Worm (Caenorhabditis elegans): ENCODE measurements around the gene M01F1.4.

DNA sequence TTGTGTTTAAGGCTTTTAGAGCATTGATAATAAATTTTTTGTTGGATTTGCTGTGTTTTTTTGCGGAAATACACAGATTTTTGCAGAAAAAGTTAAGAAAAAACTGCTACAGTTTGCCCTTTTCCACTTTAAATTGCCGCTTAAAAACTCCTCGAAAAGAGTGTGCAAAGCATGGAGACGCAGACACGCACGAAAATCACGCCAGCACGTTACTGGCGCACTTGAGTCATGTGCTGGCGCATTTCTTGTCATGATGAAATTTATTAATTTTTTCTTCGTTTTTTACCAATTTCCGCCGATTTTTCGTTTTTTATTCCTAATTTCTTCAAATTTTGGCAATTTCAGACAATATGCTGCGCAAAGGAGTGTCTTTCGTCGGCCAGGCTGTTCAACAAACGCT lies 49.8 kb downstream of the M01F1.4 start, which contains the start of gene C34C12.8:
- TF ChIP-seq W03F9.2 (tag; optimal IDR thresholded peaks at IDR 0.05) (peak; percentile 89), him-1 (tag; optimal IDR thresholded peaks at IDR 0.05) (peak; percentile 76), dao-5 (tag; optimal IDR thresholded peaks at IDR 0.05) (no peak)

Data from whole organism, L4/young adult.